Fruit fly (Drosophila melanogaster): Measurements from ENCODE around the gene CG5056.
A peak's percentile ranks its signal among the peaks of the same experiment; 100 is the strongest.

- peak; percentile 72 for TF ChIP-seq Met (GFP tag; optimal IDR thresholded peaks at IDR 0.05)
- TF ChIP-seq CG7368 (GFP tag; optimal IDR thresholded peaks at IDR 0.05), result peak; percentile 22
- TF ChIP-seq Hr39 (GFP tag; optimal IDR thresholded peaks at IDR 0.05), result peak; percentile 71
- TF ChIP-seq CG34406 (GFP tag; optimal IDR thresholded peaks at IDR 0.05), result peak; percentile 55
- peak; percentile 72 for TF ChIP-seq CG10631 (GFP tag; optimal IDR thresholded peaks at IDR 0.05)
- TF ChIP-seq dac (GFP tag; optimal IDR thresholded peaks at IDR 0.05), result peak; percentile 28
- TF ChIP-seq CG6854 (GFP tag; optimal IDR thresholded peaks at IDR 0.05), result no peak
- no peak for TF ChIP-seq CG6276 (GFP tag; optimal IDR thresholded peaks at IDR 0.05)
- peak; percentile 74 for TF ChIP-seq Smox (GFP tag; optimal IDR thresholded peaks at IDR 0.05)
- peak; percentile 71 for TF ChIP-seq CG3032 (tag; optimal IDR thresholded peaks at IDR 0.05)
These were observed 19.8 kb downstream of the CG5056 start, which contains the start of the genes Cdk1 and mRpS7 for dm6 chr2L:10386208-10386805.
